Worm (Caenorhabditis elegans) whole organism, L2 larva: ENCODE data around the gene pqn-75.
A peak's percentile ranks its signal among the peaks of the same experiment; 100 is the strongest.
"Not testable (repeated sequence)": the region's sequence is repeated elsewhere in the genome, so short reads cannot be mapped to it uniquely, and the experiment has no call there.

Source experiments
- R02D3.7 ChIP-seq: fragments of 150-350 bp; optimal IDR thresholded peaks from 2 replicates; lab custom pipeline; 2014; ENCODE audit warnings: missing biosample characterization, missing genetic modification characterization
- ZK546.5 ChIP-seq: sonication (generic microtip); optimal IDR thresholded peaks from 2 replicates; lab custom pipeline; 2017; ENCODE audit warnings: missing biosample characterization, missing genetic modification characterization
- alr-1 ChIP-seq: fragments of 150-350 bp; optimal IDR thresholded peaks from 2 replicates; lab custom pipeline; 2014; ENCODE audit warnings: missing biosample characterization, missing genetic modification characterization
- ceh-82 ChIP-seq: fragments of 150-350 bp; optimal IDR thresholded peaks from 2 replicates; lab custom pipeline; 2014; ENCODE audit warnings: missing biosample characterization, missing genetic modification characterization
- elt-3 ChIP-seq: sonication (generic microtip); optimal IDR thresholded peaks from 2 replicates; lab custom pipeline; 2017; ENCODE audit warnings: missing biosample characterization, missing genetic modification characterization
- fos-1 ChIP-seq: fragments of 150-350 bp; optimal IDR thresholded peaks from 2 replicates; lab custom pipeline; 2014; ENCODE audit warnings: missing biosample characterization, missing genetic modification characterization
- gmeb-1 ChIP-seq: fragments of 150-350 bp; optimal IDR thresholded peaks from 2 replicates; lab custom pipeline; 2014; ENCODE audit warnings: missing biosample characterization, missing genetic modification characterization
- lin-13 ChIP-seq: fragments of 150-350 bp; optimal IDR thresholded peaks from 2 replicates; lab custom pipeline; 2014; ENCODE audit warnings: missing biosample characterization, missing genetic modification reagents, missing genetic modification characterization
- lin-39 ChIP-seq: fragments of 150-350 bp; optimal IDR thresholded peaks from 2 replicates; lab custom pipeline; 2014; ENCODE audit warnings: missing biosample characterization, missing genetic modification reagents, missing genetic modification characterization
- lsy-2 ChIP-seq, 2 experiments: fragments of 150-350 bp in 1 of 2; sonication (generic microtip) in 1 of 2; optimal IDR thresholded peaks; 2 replicates each; lab custom pipeline; 2014 to 2017; ENCODE audit warnings: missing biosample characterization in 2 of 2, missing genetic modification characterization in 2 of 2
- mbf-1 ChIP-seq: sonication (generic microtip); optimal IDR thresholded peaks from 2 replicates; lab custom pipeline; 2017; ENCODE audit warnings: missing biosample characterization, missing genetic modification characterization
- mdl-1 ChIP-seq, 2 experiments: fragments of 150-350 bp in 1 of 2; sonication (generic microtip) in 1 of 2; optimal IDR thresholded peaks; 2 replicates each; lab custom pipeline; 2017; ENCODE audit warnings: missing biosample characterization in 2 of 2, missing genetic modification characterization in 2 of 2
- nhr-11 ChIP-seq: fragments of 150-350 bp; optimal IDR thresholded peaks from 2 replicates; lab custom pipeline; 2014; ENCODE audit warnings: missing biosample characterization, missing genetic modification characterization
- nhr-129 ChIP-seq: fragments of 150-350 bp; optimal IDR thresholded peaks from 2 replicates; lab custom pipeline; 2014; ENCODE audit warnings: missing biosample characterization, missing genetic modification characterization
- nhr-23 ChIP-seq: fragments of 150-350 bp; optimal IDR thresholded peaks from 2 replicates; lab custom pipeline; 2014; ENCODE audit warnings: missing biosample characterization, missing genetic modification reagents, missing genetic modification characterization
- nhr-237 ChIP-seq: fragments of 150-350 bp; optimal IDR thresholded peaks from 2 replicates; lab custom pipeline; 2014; ENCODE audit warnings: missing biosample characterization, missing genetic modification characterization
- nhr-77 ChIP-seq: fragments of 150-350 bp; optimal IDR thresholded peaks from 2 replicates; lab custom pipeline; 2014; ENCODE audit warnings: missing biosample characterization, missing genetic modification characterization
- peb-1 ChIP-seq: fragments of 150-350 bp; optimal IDR thresholded peaks from 2 replicates; lab custom pipeline; 2014; ENCODE audit warnings: missing biosample characterization, missing genetic modification characterization
- sem-4 ChIP-seq: fragments of 150-350 bp; optimal IDR thresholded peaks from 2 replicates; lab custom pipeline; 2014; ENCODE audit warnings: missing biosample characterization, missing genetic modification reagents, missing genetic modification characterization
- skn-1 ChIP-seq: sonication (generic microtip); optimal IDR thresholded peaks from 2 replicates; lab custom pipeline; 2017; ENCODE audit warnings: missing biosample characterization, missing genetic modification characterization
- sma-9 ChIP-seq, 2 experiments: fragments of 150-350 bp in 1 of 2; sonication (generic microtip) in 1 of 2; optimal IDR thresholded peaks; 2 replicates each; lab custom pipeline; 2014 to 2016; ENCODE audit warnings: missing genetic modification characterization in 2 of 2, mild to moderate bottlenecking in 1 of 2, missing biosample characterization in 1 of 2, missing compliant biosample characterization in 1 of 2, missing genetic modification reagents in 1 of 2, moderate library complexity in 1 of 2
- snpc-4 ChIP-seq: fragments of 150-350 bp; optimal IDR thresholded peaks from 2 replicates; lab custom pipeline; 2014; ENCODE audit warnings: missing biosample characterization, missing genetic modification characterization
- unc-39 ChIP-seq: fragments of 150-350 bp; optimal IDR thresholded peaks from 2 replicates; lab custom pipeline; 2014; ENCODE audit warnings: missing biosample characterization, missing genetic modification characterization
- unc-55 ChIP-seq: fragments of 150-350 bp; sonication (generic microtip); optimal IDR thresholded peaks from 3 replicates; lab custom pipeline; 2014; ENCODE audit warnings: missing biosample characterization, missing genetic modification reagents, missing genetic modification characterization
- unc-62 ChIP-seq: fragments of 150-350 bp; optimal IDR thresholded peaks from 2 replicates; lab custom pipeline; 2014; ENCODE audit warnings: missing biosample characterization, missing genetic modification reagents, missing genetic modification characterization
- ztf-1 ChIP-seq: fragments of 200-800 bp; sonication (Bioruptor generic); conservative IDR thresholded peaks from 2 replicates; pipeline ENCODE4 v1.3.6; 2022; ENCODE audit warnings: missing genetic modification characterization, missing compliant biosample characterization
- ztf-11 ChIP-seq: sonication (generic microtip); optimal IDR thresholded peaks from 2 replicates; lab custom pipeline; 2017; ENCODE audit warnings: missing biosample characterization, missing genetic modification characterization
- ztf-4 ChIP-seq: fragments of 150-350 bp; optimal IDR thresholded peaks from 2 replicates; lab custom pipeline; 2014; ENCODE audit warnings: missing biosample characterization, missing genetic modification characterization

The pqn-75 gene

DNA sequence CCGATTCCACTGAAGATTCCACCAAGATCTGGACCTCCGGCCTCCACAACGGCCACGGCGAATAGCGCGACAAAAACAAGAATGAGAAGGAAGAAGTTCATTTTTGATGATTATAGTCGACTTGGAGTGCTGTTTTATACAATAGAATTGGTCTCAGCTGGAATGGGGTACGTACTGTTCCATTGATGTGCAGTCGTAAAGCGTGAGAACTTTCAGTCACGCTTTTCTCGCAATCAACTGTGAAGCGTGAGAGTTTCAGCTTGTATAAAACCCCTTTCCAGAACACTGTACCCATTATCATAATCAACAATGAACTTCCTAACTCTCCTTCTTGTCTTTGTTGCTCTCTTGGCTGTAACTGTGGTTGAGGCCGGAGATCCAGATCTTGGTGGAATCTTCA is 43.5 kb downstream of the pqn-75 start, which contains the start of the genes F49F1.4 and F49F1.2:
Gene F49F1.4 (minus strand): TSS at position 101 of the 400 bp plus-strand sequence.
Gene F49F1.2 (plus strand): TSS at position 310 of the 400 bp plus-strand sequence.
- no peak for TF ChIP-seq nhr-11 (tag; lab: Kevin White, UChicago)
- TF ChIP-seq mdl-1 (tag; optimal IDR thresholded peaks at IDR 0.05; lab: Kevin White, UChicago), result no peak
- no peak for TF ChIP-seq nhr-237 (tag; lab: Kevin White, UChicago)
- no peak for TF ChIP-seq ztf-4 (tag; lab: Kevin White, UChicago)
- no peak for TF ChIP-seq skn-1 (tag; lab: Kevin White, UChicago)
- no peak for TF ChIP-seq R02D3.7 (tag; lab: Kevin White, UChicago)
- TF ChIP-seq mbf-1 (tag; lab: Kevin White, UChicago), result no peak
- no peak for TF ChIP-seq ztf-1

DNA sequence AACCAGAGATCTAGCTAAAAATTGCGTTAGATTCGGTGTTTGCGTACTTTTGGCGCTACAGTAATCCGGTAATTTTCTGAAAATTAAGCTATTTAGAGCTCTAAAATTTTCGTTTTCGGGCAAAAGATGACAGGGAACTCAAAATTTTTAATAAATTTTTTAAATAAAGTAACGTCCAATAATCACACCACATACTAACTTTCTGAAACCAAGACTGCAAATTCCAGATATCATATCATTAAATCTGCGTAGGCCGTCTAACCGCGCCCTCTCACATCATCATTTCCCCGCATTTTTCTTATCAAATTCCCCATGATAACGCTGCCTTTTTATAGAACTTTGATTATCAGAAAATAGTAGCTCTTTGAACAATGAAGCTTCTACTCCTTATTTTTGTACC is 45.3 kb downstream of the pqn-75 start, which contains the start of gene drd-50:
Gene drd-50 (plus strand): TSS at position 301 of the 400 bp plus-strand sequence.
- TF ChIP-seq fos-1 (tag; lab: Kevin White, UChicago) (peak; percentile 15), nhr-77 (tag; lab: Kevin White, UChicago) (no peak), mdl-1 (tag; optimal IDR thresholded peaks at IDR 0.05; lab: Kevin White, UChicago) (no peak), sma-9 (GFP tag; optimal IDR thresholded peaks at IDR 0.05; lab: Kevin White, UChicago) (no peak), sma-9 (tag; optimal IDR thresholded peaks at IDR 0.05; lab: Kevin White, UChicago) (no peak)

DNA sequence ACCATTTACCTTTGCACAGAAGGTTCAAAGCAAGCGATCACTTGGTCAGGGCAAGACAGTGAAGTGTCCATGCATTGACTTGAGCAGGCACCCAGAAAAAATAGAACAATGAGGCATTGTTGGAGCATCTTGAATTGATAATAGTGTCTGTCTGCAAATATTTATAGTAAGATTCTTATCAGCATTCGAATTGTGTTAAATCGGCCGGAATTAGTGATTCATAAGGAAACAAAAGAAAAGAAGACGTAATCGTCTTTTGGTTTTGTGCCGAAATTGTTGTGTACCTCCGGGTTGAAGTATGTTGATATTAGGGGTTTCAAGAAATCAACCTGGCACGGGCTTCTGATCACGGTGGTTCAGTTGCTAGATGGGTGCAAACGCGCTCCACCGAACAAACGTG is 48.1 kb downstream of the pqn-75 start, which contains the start of gene F49F1.5:
Gene F49F1.5 (minus strand): TSS at position 153 of the 400 bp plus-strand sequence.
- no peak for TF ChIP-seq lin-13 (GFP tag; lab: Kevin White, UChicago)
- TF ChIP-seq sma-9 (GFP tag; optimal IDR thresholded peaks at IDR 0.05; lab: Kevin White, UChicago), result no peak
- TF ChIP-seq sma-9 (tag; optimal IDR thresholded peaks at IDR 0.05; lab: Kevin White, UChicago), result no peak
- no peak for TF ChIP-seq gmeb-1 (tag; lab: Kevin White, UChicago)
- no peak for TF ChIP-seq ZK546.5 (tag; lab: Kevin White, UChicago)
- TF ChIP-seq peb-1 (tag; lab: Kevin White, UChicago), result no peak
- TF ChIP-seq sem-4 (tag; lab: Kevin White, UChicago), result no peak
- no peak for TF ChIP-seq unc-62 (GFP tag; lab: Kevin White, UChicago)
- no peak for TF ChIP-seq ztf-4 (tag; lab: Kevin White, UChicago)
- no peak for TF ChIP-seq skn-1 (tag; lab: Kevin White, UChicago)
- TF ChIP-seq lsy-2 (tag; optimal IDR thresholded peaks at IDR 0.05; lab: Kevin White, UChicago), result no peak
- TF ChIP-seq R02D3.7 (tag; lab: Kevin White, UChicago), result no peak
- no peak for TF ChIP-seq snpc-4
- TF ChIP-seq nhr-23, result no peak
- no peak for TF ChIP-seq fos-1 (tag; lab: Kevin White, UChicago)
- no peak for TF ChIP-seq alr-1 (tag; lab: Kevin White, UChicago)
- no peak for TF ChIP-seq lin-39 (tag; lab: Kevin White, UChicago)

DNA sequence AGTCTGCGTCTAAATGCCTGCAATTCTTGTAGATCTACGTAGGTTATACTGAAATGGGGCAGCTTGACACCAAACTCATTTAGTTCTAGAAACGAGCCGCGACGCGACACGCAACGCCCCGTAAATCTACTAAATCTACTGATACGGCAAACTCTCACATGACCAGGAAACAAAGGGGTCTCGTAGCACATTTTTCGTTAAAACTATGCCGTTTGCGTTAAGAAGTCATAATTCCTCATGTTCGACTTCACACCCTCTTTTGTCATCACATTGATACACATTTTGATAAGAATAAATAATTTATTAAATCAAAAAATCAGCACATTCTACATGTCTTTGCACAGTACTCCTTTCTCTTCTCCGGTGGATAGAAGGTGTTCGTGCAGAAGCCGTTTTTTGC is 48.9 kb downstream of the pqn-75 start:
- TF ChIP-seq ZK546.5 (tag; lab: Kevin White, UChicago) (no peak), lin-39 (tag; lab: Kevin White, UChicago) (no peak), ztf-11 (tag; lab: Kevin White, UChicago) (no peak), unc-55 (no peak), mdl-1 (tag; optimal IDR thresholded peaks at IDR 0.05; lab: Kevin White, UChicago) (no peak), unc-39 (tag; lab: Kevin White, UChicago) (no peak), gmeb-1 (tag; lab: Kevin White, UChicago) (no peak), sma-9 (GFP tag; optimal IDR thresholded peaks at IDR 0.05; lab: Kevin White, UChicago) (no peak), sma-9 (tag; optimal IDR thresholded peaks at IDR 0.05; lab: Kevin White, UChicago) (no peak), nhr-129 (tag; lab: Kevin White, UChicago) (no peak)

DNA sequence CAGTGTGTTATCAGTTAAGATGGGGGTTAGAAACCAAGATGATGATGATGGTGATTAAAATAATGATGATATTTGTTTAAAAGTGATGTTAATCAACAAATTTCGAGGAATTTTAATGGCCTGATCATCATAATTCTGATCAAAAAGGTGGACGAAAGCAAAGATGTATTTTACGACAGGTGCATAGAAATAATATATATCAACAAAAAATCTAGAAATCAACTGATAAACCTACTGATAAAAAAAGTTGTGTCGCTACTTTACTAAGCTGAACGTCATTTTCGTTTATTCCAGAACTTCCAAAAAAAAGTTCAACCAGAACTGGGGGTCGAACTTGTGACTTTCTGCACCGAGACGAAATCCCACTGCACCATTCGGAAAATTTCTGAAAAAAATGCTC is 51.0 kb downstream of the pqn-75 start, which contains the start of gene mul-1:
Gene mul-1 (minus strand): TSS at position 84 of the 400 bp plus-strand sequence.
- TF ChIP-seq gmeb-1 (tag; lab: Kevin White, UChicago) (no peak), elt-3 (tag; lab: Kevin White, UChicago) (no peak), unc-62 (GFP tag; lab: Kevin White, UChicago) (no peak)

DNA sequence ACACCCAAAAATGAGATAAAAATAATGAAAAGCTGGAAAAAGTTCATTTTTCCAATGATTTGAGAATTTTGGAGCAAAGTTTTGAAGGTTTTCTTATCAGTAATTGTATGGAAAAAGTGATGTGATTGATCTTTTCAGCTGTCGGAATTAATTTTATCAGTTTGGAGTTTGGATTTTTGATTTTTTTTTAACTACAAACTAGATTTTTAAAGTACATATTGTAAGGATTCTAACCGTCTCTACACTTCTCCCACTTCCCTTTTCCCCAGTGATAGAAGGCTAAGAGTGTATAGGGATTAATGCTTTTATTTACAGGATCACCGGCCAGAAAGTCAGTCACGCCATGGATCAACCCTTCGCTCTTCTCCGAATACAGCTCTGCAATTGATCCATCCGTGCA is 53.5 kb downstream of the pqn-75 start, which contains the start of gene F49F1.7:
Gene F49F1.7 (minus strand): TSS at position 101 of the 400 bp plus-strand sequence.
- not testable (repeated sequence) for TF ChIP-seq sma-9 (GFP tag; optimal IDR thresholded peaks at IDR 0.05; lab: Kevin White, UChicago); sma-9 (tag; optimal IDR thresholded peaks at IDR 0.05; lab: Kevin White, UChicago); alr-1 (tag; lab: Kevin White, UChicago); ceh-82 (tag; lab: Kevin White, UChicago)
